Fruit fly (Drosophila melanogaster): Measurements from ENCODE around the gene CG44532.

DNA sequence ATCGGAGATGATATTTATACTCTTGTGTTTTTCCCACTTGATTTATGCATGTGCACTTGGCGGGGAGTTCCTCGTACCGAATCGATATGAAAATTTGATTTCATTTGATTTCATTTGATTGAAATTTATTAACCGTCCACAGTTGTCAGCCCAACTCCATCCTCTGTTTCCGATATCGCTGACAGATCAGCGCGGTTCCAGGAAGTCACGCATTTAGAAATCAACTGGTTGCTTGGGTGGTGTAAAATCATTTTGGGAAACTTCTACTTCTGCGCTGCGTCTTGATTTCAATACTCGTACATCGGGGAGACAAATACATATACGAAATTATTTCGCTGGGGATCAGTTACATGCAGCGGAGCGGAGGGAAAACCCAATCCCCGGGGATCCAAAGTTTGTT is 30.4 kb upstream of the CG44532 start:
- no peak for TF ChIP-seq CG34367 (tag; optimal IDR thresholded peaks at IDR 0.05)
- TF ChIP-seq CG8159 (tag; optimal IDR thresholded peaks at IDR 0.05) = no peak
- TF ChIP-seq Snoo (tag; optimal IDR thresholded peaks at IDR 0.05) = no peak
- TF ChIP-seq CG8301 (tag; optimal IDR thresholded peaks at IDR 0.05) = no peak
- no peak for TF ChIP-seq D1 (tag; optimal IDR thresholded peaks at IDR 0.05)

Data from whole organism, pupa.